Worm (Caenorhabditis elegans): Measurements from ENCODE around the gene T19C3.6.

- TF ChIP-seq pha-4 (tag; optimal IDR thresholded peaks at IDR 0.05) (peak; percentile 95), nhr-12 (tag; optimal IDR thresholded peaks at IDR 0.05) (no peak), blmp-1 (tag; optimal IDR thresholded peaks at IDR 0.05) (no peak), snpc-4 (tag; optimal IDR thresholded peaks at IDR 0.05) (no peak), nhr-76 (tag; optimal IDR thresholded peaks at IDR 0.05) (no peak), ham-2 (GFP tag; optimal IDR thresholded peaks at IDR 0.05) (peak; percentile 24), M03D4.4 (tag; optimal IDR thresholded peaks at IDR 0.05) (peak; percentile 40)
Observed at ce11 chrIII:623754-624153, 7.6 kb downstream of the T19C3.6 start.

Measured in whole organism, mixed stage, embryonic.